1 worm cellular context compared by ENCODE assay signal in the genomic region with DNA sequence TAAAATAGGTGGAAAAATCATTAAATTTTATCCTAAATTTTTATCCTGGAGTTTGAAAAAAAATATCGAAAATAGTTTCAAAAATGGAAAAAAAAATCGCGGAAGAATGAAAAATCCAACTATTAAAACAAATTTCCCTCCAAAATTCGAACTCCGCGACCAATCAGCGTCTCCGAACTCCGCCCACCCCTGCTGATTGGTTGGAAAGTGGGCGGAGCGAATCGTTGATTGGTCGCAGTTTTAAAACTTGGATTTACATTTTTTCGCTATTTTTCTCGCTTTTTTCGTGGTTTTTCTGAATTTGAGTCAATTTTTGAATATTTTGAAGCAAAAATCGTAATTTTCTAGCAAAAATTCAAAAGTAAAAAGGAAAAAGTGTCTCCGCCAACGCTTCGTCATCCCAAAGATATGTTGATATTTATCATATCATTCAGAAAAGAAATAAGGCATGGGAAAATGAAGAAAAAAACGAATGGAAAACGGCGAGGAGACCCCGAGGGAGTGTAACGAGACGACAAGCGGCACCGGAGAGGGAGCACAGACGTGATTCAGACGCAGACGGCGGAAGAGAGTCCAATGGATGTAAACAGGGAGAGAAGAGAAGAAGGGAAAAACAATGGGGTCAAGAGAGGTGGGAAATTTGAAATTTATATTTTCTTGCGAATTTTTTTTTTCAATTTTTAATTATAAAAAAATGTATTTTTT.
TF ChIP-seq lines count a peak whose summit lies in the region.

No protein-coding gene starts in this region.

TF ChIP-seq in whole organism, L1 larva, 84 proteins besides CTCF, POLR2A, EP300 and RAD21 (continued from another document):
- TF ChIP-seq ceh-90 (tag; optimal IDR thresholded peaks at IDR 0.05; lab: Kevin White, UChicago) (no peak), nhr-71 (tag; optimal IDR thresholded peaks at IDR 0.05; lab: Kevin White, UChicago) (peak; percentile 73), zag-1 (tag; optimal IDR thresholded peaks at IDR 0.05; lab: Kevin White, UChicago) (no peak), unc-62 (GFP tag; optimal IDR thresholded peaks at IDR 0.05; lab: Kevin White, UChicago) (no peak), mep-1 (tag; optimal IDR thresholded peaks at IDR 0.05; lab: Kevin White, UChicago) (peak; percentile 21), mef-2 (tag; optimal IDR thresholded peaks at IDR 0.05; lab: Kevin White, UChicago) (no peak)
